Worm (Caenorhabditis elegans): ENCODE data around the gene C50F4.4.

- TF ChIP-seq nhr-237 (tag; optimal IDR thresholded peaks at IDR 0.05) = no peak
- no peak for TF ChIP-seq fkh-10 (GFP tag; optimal IDR thresholded peaks at IDR 0.05)
Observed at ce11 chrV:9534621-9535020, 1.9 kb upstream of the C50F4.4 start, which contains the start of gene tag-329.
